Worm (Caenorhabditis elegans): Measurements from ENCODE around the gene nhr-243.

DNA sequence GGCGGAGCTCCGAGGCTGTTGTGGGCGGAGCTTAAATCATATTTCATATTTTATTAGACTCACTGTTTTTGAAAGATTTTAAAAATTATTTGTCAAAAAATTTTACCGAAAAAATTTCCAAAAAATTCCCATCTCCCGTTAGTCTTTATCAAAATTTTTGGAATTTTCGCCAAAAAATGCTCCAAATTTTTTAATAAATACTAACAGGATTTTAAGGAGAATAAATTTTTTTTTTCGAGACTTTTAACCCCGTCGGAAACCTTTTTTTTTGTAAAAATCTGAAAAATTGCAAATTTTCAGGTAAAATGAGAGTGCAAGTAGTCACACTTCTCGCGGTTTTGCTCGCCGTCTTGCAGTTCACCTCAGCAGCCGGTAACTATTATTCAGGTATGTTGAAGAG is 3.1 kb upstream of the nhr-243 start, which contains the start of gene mihp-2:
- TF ChIP-seq ref-1 (GFP tag; conservative IDR thresholded peaks at IDR 0.05) (no peak), T22C8.4 (GFP tag; IDR thresholded peaks at IDR 0.05) (no peak), med-1 (GFP tag; optimal IDR thresholded peaks at IDR 0.05; ENCODE audit: insufficient read depth) (no peak), ztf-29 (GFP tag; IDR thresholded peaks at IDR 0.05) (no peak), klf-2 (GFP tag; conservative IDR thresholded peaks at IDR 0.05) (no peak)
